Worm (Caenorhabditis elegans): ENCODE data around the gene fat-4.

Gene fat-4

ce11 chrIV:9799129-9799528 lies at the start of gene fat-4:
fat-4 (plus strand) TSS chrIV:9799429.
- TF ChIP-seq gmeb-1 (tag; optimal IDR thresholded peaks at IDR 0.05) (no peak), elt-3 (tag; optimal IDR thresholded peaks at IDR 0.05) (no peak), ztf-4 (tag; optimal IDR thresholded peaks at IDR 0.05) (no peak), nhr-21 (tag; optimal IDR thresholded peaks at IDR 0.05) (no peak), unc-55 (GFP tag; optimal IDR thresholded peaks at IDR 0.05) (no peak), Y55F3AM.14 (GFP tag; optimal IDR thresholded peaks at IDR 0.05) (no peak), elt-1 (tag; optimal IDR thresholded peaks at IDR 0.05) (no peak), ama-1 (optimal IDR thresholded peaks at IDR 0.05) (no peak), skn-1 (tag; optimal IDR thresholded peaks at IDR 0.05) (no peak), aly-2 (tag; optimal IDR thresholded peaks at IDR 0.05) (no peak), egl-27 (tag; optimal IDR thresholded peaks at IDR 0.05) (no peak), ZK546.5 (tag; optimal IDR thresholded peaks at IDR 0.05) (no peak), blmp-1 (tag; optimal IDR thresholded peaks at IDR 0.05; ENCODE audit: insufficient read depth) (no peak), ceh-16 (tag; optimal IDR thresholded peaks at IDR 0.05) (no peak), mdl-1 (tag; optimal IDR thresholded peaks at IDR 0.05) (no peak), lin-11 (tag; optimal IDR thresholded peaks at IDR 0.05) (no peak), R02D3.7 (tag; optimal IDR thresholded peaks at IDR 0.05) (no peak)

- no peak for TF ChIP-seq unc-39 (tag; optimal IDR thresholded peaks at IDR 0.05)
- TF ChIP-seq peb-1 (tag; optimal IDR thresholded peaks at IDR 0.05) = no peak
- no peak for TF ChIP-seq nhr-25 (tag; optimal IDR thresholded peaks at IDR 0.05)
- TF ChIP-seq nhr-10 (tag; optimal IDR thresholded peaks at IDR 0.05) = no peak
- no peak for TF ChIP-seq R02D3.7 (tag; optimal IDR thresholded peaks at IDR 0.05)
- no peak for TF ChIP-seq sma-9 (GFP tag; optimal IDR thresholded peaks at IDR 0.05)
- no peak for TF ChIP-seq sma-9 (tag; optimal IDR thresholded peaks at IDR 0.05)
- TF ChIP-seq nhr-23 (tag; optimal IDR thresholded peaks at IDR 0.05) = no peak
- no peak for TF ChIP-seq gmeb-1 (tag; optimal IDR thresholded peaks at IDR 0.05)
- no peak for TF ChIP-seq nhr-21 (tag; optimal IDR thresholded peaks at IDR 0.05)
These were observed 43.5 kb upstream of the fat-4 start for ce11 chrIV:9755713-9756112.

- TF ChIP-seq nhr-25 (tag; optimal IDR thresholded peaks at IDR 0.05) (peak; percentile 69), F13H6.1 (tag; optimal IDR thresholded peaks at IDR 0.05) (peak; percentile 27), sma-9 (GFP tag; optimal IDR thresholded peaks at IDR 0.05) (peak; percentile 59), sma-9 (tag; optimal IDR thresholded peaks at IDR 0.05) (no peak), blmp-1 (tag; optimal IDR thresholded peaks at IDR 0.05; ENCODE audit: insufficient read depth) (peak; percentile 51), ama-1 (optimal IDR thresholded peaks at IDR 0.05) (no peak), fos-1 (tag; optimal IDR thresholded peaks at IDR 0.05) (peak; percentile 73), crh-2 (tag; optimal IDR thresholded peaks at IDR 0.05) (peak; percentile 62), sma-3 (GFP tag; optimal IDR thresholded peaks at IDR 0.05) (peak; percentile 60), lin-13 (GFP tag; optimal IDR thresholded peaks at IDR 0.05) (no peak), gmeb-1 (tag; optimal IDR thresholded peaks at IDR 0.05) (peak; percentile 55), unc-55 (GFP tag; optimal IDR thresholded peaks at IDR 0.05) (no peak), nhr-21 (tag; optimal IDR thresholded peaks at IDR 0.05) (peak; percentile 53), elt-1 (tag; optimal IDR thresholded peaks at IDR 0.05) (no peak), nhr-129 (tag; optimal IDR thresholded peaks at IDR 0.05) (peak; percentile 1)
These were observed 42.4 kb upstream of the fat-4 start for ce11 chrIV:9756647-9757424.

- no peak for TF ChIP-seq mab-5 (tag; optimal IDR thresholded peaks at IDR 0.05)
- TF ChIP-seq nhr-129 (tag; optimal IDR thresholded peaks at IDR 0.05) = no peak
- TF ChIP-seq alr-1 (tag; optimal IDR thresholded peaks at IDR 0.05) = no peak
- no peak for TF ChIP-seq ZK546.5 (tag; optimal IDR thresholded peaks at IDR 0.05)
- no peak for TF ChIP-seq skn-1 (tag; optimal IDR thresholded peaks at IDR 0.05)
- TF ChIP-seq lin-13 (GFP tag; optimal IDR thresholded peaks at IDR 0.05) = no peak
- TF ChIP-seq sma-3 (GFP tag; optimal IDR thresholded peaks at IDR 0.05) = no peak
- TF ChIP-seq nhr-237 (tag; optimal IDR thresholded peaks at IDR 0.05) = no peak
- no peak for TF ChIP-seq ztf-1 (GFP tag; conservative IDR thresholded peaks at IDR 0.05)
- no peak for TF ChIP-seq ceh-82 (tag; optimal IDR thresholded peaks at IDR 0.05)
- TF ChIP-seq unc-62 (GFP tag; optimal IDR thresholded peaks at IDR 0.05) = no peak
- TF ChIP-seq Y55F3AM.14 (GFP tag; optimal IDR thresholded peaks at IDR 0.05) = no peak
- TF ChIP-seq ceh-16 (tag; optimal IDR thresholded peaks at IDR 0.05) = no peak
- no peak for TF ChIP-seq egl-27 (tag; optimal IDR thresholded peaks at IDR 0.05)
- TF ChIP-seq ztf-11 (tag; optimal IDR thresholded peaks at IDR 0.05) = no peak
- no peak for TF ChIP-seq nhr-6 (tag; optimal IDR thresholded peaks at IDR 0.05)
These were observed 41.8 kb upstream of the fat-4 start, which contains the start of gene nhr-97 for ce11 chrIV:9757425-9757740. nhr-97 (plus strand) TSS chrIV:9757641.
